Fruit fly (Drosophila melanogaster) Kc167 (cell line): ENCODE data around the gene bc10.

Source experiments
- Myc ChIP-seq: fragments of >200 bp; optimal IDR thresholded peaks from 2 replicates; lab custom pipeline; 2017; ENCODE audit warnings: missing external identifiers
- Sin3A ChIP-seq: fragments of >200 bp; optimal IDR thresholded peaks from 2 replicates; lab custom pipeline; 2018; ENCODE audit warnings: missing external identifiers
- h ChIP-seq: fragments of >200 bp; optimal IDR thresholded peaks from 3 replicates; lab custom pipeline; 2018; ENCODE audit warnings: missing external identifiers
- insv ChIP-seq: fragments of >200 bp; optimal IDR thresholded peaks from 3 replicates; lab custom pipeline; 2018; ENCODE audit warnings: missing external identifiers
- psq ChIP-seq: fragments of >200 bp; optimal IDR thresholded peaks from 2 replicates; lab custom pipeline; 2017; ENCODE audit warnings: missing external identifiers
- ttk ChIP-seq: sonication (Bioruptor generic); optimal IDR thresholded peaks from 2 replicates; lab custom pipeline; 2017; ENCODE audit warnings: missing external identifiers

Gene bc10

DNA sequence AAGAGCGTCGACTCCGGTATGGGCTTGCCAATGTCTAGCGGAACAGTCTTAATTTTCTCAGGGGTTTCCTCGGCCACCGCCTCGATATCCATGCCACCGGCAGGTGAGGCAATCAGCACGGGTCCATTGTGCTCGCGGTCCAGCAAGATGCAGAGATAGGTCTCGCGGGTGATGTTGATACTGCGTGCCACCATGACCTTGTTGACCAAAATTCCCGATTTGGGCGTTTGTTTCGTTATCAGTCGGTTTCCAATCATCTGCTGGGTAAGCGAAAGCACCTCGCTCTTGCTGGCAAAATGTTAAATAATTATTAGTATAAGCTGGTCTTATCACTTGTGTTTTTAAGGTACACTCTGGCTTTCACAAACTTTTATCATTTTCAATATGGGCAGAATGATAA lies 2.4 kb upstream of the bc10 start:
- TF ChIP-seq h (no peak), Sin3A (lab: Kevin White, UChicago) (no peak), Myc (lab: Kevin White, UChicago) (no peak), ttk (no peak), insv (lab: Kevin White, UChicago) (no peak), psq (lab: Kevin White, UChicago) (no peak)

DNA sequence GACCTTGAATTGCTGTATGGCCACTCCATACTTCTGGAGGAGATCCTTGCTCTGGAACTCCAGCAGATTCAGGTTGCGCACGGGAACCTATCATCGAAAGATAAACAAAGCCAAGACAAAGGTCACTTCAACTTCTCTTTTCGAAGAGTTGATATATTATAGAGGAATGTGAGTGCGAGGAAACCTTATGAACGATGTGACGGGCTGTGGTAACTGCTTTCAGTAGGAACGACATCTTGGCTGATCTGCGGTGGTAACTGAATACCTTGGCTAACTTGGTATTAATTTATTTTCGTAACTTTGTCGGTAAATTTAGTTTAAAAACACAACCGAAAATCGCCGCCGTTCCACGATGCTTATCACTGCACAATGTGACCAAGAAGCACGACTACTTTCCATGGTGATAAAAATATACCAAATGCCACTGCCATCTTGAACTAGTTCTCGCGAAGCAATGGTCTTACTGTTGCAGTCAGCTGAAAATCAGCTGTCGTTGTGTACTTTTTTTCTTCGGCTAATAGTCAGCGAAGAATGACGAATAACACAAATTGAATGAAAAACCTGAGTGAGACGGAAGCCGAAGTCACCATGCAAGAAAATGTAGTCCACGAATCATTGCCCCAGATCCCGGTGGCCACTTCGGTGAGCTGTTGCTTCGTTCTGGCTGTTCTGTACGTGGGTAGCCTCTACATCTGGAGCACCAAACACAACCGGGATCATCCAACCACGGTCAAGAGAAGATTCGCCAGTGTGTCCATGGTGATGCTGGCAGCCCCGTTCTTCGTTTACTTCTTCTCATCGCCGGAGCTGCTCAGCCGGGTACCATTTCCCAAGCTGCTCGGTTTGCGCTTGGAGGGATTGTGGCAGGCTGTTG lies 1.5 kb upstream of the bc10 start, which contains the start of the genes ScsbetaG and Sras:
TSS of gene ScsbetaG (minus strand) at position 383 of the 874 bp plus-strand sequence.
TSS of gene Sras (plus strand) at position 466 of the 874 bp plus-strand sequence.
- TF ChIP-seq Sin3A (lab: Kevin White, UChicago) (no peak), psq (lab: Kevin White, UChicago) (no peak), ttk (no peak), insv (lab: Kevin White, UChicago) (no peak), h (no peak), Myc (lab: Kevin White, UChicago) (no peak)

DNA sequence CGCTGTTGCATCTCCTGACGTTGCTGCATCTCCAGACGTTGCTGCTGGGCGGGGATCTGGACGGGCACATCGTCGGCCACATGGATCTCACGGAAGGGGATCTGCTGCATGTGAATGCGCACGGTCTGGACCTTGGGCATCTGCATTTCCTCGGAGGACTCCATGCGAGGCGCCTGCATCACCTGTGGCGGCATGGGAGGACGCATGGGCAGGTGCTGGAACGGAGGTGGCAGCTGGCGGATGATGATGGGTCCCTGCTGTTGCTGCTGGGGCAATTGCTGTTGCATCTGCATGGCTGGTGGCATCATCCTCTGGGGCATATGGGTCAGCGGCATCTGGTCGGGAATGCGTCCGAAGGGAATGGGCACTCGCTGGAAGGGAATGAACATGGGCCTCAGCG lies 3.3 kb downstream of the bc10 start:
- TF ChIP-seq psq (lab: Kevin White, UChicago) (no peak), Sin3A (lab: Kevin White, UChicago) (no peak), insv (lab: Kevin White, UChicago) (no peak), h (no peak), ttk (no peak), Myc (lab: Kevin White, UChicago) (no peak)

DNA sequence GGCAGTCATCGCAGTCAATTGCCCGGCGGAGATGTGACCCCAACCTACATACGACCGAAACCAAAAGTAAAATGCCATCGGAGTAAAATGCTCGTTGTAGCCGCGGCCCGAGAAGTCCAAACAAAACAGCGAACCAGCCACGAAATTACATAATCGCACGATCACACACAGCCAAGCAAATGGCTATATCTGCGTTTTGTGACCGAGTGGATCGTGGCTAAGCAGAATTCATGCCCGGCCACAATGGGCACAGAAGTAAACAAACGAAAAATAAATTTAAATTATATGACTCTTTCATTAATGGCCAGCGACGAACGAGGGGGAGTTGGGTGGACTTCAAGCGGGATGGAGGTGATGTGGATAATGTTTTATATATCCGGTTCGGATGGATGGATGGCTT lies 4.7 kb downstream of the bc10 start:
- TF ChIP-seq insv (lab: Kevin White, UChicago) (no peak), h (no peak), Sin3A (lab: Kevin White, UChicago) (no peak), Myc (lab: Kevin White, UChicago) (no peak), psq (lab: Kevin White, UChicago) (no peak), ttk (no peak)

DNA sequence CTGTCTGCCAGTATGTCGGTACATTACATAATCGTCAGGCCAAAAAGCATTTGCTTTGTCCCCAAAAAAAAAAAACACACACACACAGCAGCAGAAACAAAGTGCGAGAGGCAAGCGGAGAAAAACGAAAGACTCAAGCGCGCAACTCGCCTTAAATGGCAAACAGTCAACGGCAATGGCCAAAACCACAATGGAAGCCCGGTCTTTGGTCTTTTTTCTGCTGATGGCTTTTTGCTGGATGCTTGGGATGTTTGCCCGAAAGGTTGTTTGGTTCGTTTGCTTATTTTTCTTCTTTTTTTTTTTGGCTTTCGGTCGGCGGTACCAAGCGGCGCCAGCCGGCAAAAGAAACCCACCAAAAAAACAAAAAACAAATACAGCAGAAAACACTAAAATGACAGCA lies 6.0 kb downstream of the bc10 start:
- TF ChIP-seq Sin3A (lab: Kevin White, UChicago): no peak
- no peak for TF ChIP-seq psq (lab: Kevin White, UChicago)
- no peak for TF ChIP-seq insv (lab: Kevin White, UChicago)
- TF ChIP-seq ttk: no peak
- TF ChIP-seq h: no peak
- TF ChIP-seq Myc (lab: Kevin White, UChicago): no peak

DNA sequence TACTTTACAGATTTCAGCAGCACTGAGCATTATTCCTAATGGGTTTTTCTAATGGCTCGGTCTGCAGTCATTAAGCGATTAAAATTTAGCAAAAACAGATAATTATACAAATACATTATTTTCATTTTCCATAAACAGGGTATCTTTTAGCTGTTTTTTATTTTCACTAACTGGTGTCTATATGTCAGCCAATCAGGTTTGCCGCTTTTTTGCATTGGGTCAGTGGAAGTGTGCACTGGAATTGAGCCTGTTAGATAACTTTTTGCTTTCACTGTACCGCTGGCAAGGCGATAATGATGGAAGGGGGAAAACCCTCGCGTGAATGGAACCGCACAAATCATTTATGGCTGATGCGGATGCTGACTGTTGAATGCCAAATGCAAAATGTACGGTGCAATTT lies 10.5 kb downstream of the bc10 start:
- TF ChIP-seq Myc (lab: Kevin White, UChicago) (no peak), h (no peak), psq (lab: Kevin White, UChicago) (no peak), insv (lab: Kevin White, UChicago) (no peak)

DNA sequence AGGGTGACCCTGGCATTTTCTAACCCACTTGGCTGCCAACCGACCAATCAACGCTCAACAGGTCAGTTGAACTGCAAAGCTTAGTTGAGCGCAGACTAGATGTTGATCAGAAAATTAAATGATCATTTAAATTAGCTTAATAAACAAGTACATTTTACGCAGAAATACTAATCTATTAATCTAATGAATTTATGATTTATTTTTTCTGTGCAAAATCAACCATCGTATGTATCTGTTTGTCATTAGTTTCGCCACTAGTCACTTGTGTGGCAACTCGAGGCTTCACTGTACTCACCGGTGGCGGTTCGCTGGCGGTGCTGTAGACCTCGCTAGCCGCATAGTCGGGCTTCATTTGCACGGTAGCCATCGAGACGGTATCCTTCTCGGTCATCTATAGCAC lies 11.5 kb downstream of the bc10 start:
- TF ChIP-seq ttk (no peak), insv (lab: Kevin White, UChicago) (no peak), Sin3A (lab: Kevin White, UChicago) (no peak)

DNA sequence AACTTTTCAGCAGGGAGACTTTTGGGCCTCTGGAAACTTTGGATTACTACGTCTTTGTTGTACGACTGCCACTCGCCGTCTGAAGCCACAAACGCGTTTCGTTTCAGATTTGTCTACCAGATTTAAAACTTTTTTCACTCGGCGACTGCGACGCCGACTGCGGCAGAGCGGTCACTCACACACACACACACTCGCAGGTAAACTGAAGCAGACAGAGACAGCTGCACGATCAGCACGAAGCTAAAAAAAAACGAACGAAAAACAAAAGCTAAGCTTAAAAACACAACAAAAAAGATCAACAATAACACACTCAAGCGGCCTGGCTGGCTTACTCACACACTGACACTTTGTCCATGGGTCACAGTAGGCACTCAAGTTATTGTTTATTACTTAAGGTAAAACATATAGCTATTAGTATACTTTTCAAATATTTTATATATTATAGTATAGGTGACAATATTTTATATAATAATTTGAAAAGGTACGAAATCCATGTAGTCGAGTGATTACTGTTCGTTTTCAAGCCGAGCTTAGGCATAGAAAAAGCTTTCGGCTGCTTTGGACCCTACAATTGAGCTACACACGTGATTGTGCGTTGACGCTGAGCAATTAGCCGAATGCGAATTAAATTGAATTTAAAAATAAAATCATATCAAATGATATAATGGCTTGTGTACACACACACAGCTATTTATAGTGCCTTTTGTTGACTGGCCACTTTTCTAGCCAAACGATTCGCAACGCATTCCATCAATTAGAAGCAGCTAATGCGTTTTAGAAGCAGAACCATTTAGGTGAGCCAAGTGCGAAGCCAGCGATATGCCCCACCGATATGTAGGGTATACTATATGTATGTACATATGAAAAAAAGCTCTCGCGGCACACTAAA lies 12.5 kb downstream of the bc10 start, which contains the start of gene Msr-110:
TSS of gene Msr-110 (minus strand) at position 99 of the 889 bp plus-strand sequence.
- TF ChIP-seq Myc (lab: Kevin White, UChicago): no peak

DNA sequence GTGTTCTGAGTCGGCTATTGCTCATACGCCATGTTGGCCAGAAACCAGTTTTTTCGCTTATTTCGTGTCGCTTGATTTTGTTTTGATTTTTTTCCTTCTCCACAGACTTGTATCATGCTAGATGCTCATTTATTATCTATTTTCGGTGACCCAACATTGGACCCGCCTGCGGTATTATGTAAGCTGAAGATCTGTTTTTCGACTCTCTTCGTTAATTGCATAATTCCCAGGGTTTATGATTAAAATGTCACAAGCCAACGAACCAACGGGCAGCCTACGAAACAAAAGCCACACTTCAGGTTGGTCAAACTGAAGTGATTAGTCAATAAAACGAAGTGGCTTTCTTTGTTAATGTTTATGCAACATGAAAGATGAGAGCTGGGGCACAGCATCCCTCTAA lies 13.6 kb downstream of the bc10 start:
- TF ChIP-seq insv (lab: Kevin White, UChicago) (no peak), psq (lab: Kevin White, UChicago) (no peak), ttk (no peak), h (no peak), Myc (lab: Kevin White, UChicago) (no peak), Sin3A (lab: Kevin White, UChicago) (no peak)

DNA sequence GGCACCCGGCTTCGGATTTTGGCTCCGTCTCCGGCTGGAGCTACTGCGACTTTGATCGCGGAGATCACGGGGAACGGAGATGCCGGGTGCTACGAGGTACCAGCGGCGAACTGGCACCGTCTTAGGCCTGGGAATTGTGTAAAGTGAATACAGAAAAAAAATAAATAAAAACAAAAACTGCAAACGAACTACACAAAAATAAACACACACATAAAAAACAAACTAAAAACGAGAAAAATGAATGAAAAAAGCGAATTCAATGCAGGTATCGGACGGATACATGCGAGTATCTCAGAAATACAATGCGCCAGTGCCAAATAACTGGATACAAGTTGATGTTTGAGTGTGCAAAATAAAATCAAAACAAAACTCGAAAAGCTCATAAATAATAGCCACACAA lies 14.7 kb downstream of the bc10 start:
- TF ChIP-seq psq (lab: Kevin White, UChicago): no peak
- TF ChIP-seq Sin3A (lab: Kevin White, UChicago): no peak
- TF ChIP-seq insv (lab: Kevin White, UChicago): no peak
- no peak for TF ChIP-seq ttk
- TF ChIP-seq h: no peak
- no peak for TF ChIP-seq Myc (lab: Kevin White, UChicago)

DNA sequence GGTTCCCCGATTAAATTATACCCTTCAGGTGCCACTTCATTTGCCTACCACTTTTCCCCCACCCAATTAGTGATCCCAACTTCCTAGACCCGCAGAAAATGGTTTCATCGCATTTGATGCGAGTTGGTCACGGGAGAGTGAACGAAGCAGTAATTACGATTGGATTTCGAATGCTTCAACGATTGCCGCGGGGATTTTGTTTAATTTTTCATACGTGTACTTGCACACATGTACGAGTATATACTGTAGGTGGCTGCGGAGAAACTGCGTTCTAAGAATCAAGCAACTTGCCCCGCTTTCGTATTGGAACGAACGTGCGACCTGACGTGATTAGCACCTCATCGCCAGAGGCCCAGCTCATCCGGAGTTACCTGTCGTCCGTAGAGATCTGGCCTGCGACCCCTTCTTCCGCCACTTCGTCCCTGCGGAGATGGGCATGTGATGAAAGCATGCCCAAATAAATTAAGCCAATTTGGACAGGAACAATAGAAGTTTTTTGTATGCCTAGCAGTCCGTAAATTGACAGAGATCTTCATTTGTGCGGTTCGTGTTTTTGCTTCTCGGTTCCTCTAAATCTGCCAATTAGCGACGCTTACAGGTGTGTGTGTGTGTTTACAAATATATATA lies 15.6 kb downstream of the bc10 start:
- no peak for TF ChIP-seq psq (lab: Kevin White, UChicago)

DNA sequence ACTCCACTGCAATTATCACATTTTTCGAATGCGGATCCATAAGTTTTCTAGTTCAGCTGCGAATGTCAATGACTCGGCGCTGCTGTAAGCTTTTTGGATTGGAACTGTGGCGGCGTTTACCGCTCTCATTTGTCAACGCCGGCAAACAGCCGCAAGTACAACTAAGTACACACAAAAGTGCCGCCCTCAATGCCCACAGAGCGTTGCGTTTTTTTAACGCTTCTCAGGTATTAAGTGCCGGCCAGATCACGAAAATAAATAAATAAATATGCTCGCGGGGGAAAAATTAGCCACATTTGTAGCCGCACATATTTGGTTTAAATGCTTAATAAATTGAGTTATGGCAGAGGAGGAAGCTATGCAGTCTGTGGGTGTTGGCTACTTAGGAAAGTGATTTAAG lies 16.5 kb downstream of the bc10 start:
- no peak for TF ChIP-seq h
- no peak for TF ChIP-seq insv (lab: Kevin White, UChicago)
- no peak for TF ChIP-seq psq (lab: Kevin White, UChicago)
- TF ChIP-seq Sin3A (lab: Kevin White, UChicago): no peak
- no peak for TF ChIP-seq Myc (lab: Kevin White, UChicago)
- no peak for TF ChIP-seq ttk
